Worm (Caenorhabditis elegans): Measurements from ENCODE around the gene nlp-80.

The nlp-80 gene

DNA sequence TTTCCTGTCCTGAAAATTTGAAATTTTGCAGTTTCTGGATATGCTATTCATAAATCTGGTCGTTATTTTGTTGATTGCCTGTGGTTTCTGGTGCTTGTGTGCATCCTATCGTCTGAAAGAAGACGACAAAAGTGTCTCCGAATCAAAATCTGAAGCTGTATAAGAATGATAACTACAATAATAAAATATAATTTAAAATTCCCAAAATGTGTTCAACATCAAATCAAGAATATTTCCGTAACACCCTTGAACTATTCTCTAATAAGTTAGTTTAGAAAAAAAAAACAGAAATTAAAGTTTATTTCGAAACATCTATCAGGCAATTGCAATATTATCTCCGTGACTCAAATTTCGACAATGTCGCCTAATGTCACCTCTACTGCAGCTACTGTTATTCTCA is 24.9 kb downstream of the nlp-80 start, which contains the start of gene C45B11.8:
Gene C45B11.8, plus strand, starts transcription at position 301 of the 400 bp plus-strand sequence.
- TF ChIP-seq zag-1 (tag; optimal IDR thresholded peaks at IDR 0.05) (no peak), skn-1 (tag; optimal IDR thresholded peaks at IDR 0.05) (no peak), nhr-10 (tag; optimal IDR thresholded peaks at IDR 0.05) (no peak), C34F6.9 (tag; optimal IDR thresholded peaks at IDR 0.05) (no peak), R02D3.7 (tag; optimal IDR thresholded peaks at IDR 0.05) (no peak), ceh-82 (tag; optimal IDR thresholded peaks at IDR 0.05) (no peak), lsy-2 (tag; optimal IDR thresholded peaks at IDR 0.05) (no peak), lin-13 (GFP tag; optimal IDR thresholded peaks at IDR 0.05) (no peak), nhr-6 (tag; optimal IDR thresholded peaks at IDR 0.05) (no peak), dmd-4 (tag; optimal IDR thresholded peaks at IDR 0.05) (no peak), elt-3 (tag; optimal IDR thresholded peaks at IDR 0.05) (no peak), F13H6.1 (tag; optimal IDR thresholded peaks at IDR 0.05) (no peak), lin-39 (tag; optimal IDR thresholded peaks at IDR 0.05) (no peak)

- TF ChIP-seq sma-3 (GFP tag; optimal IDR thresholded peaks at IDR 0.05) (no peak), dmd-4 (tag; optimal IDR thresholded peaks at IDR 0.05) (no peak), nhr-11 (tag; optimal IDR thresholded peaks at IDR 0.05) (no peak)
Measured at ce11 chrV:11040020-11040419, 25.4 kb downstream of the nlp-80 start, which contains the start of gene C45B11.9. C45B11.9 (plus strand) TSS chrV:11040320.

DNA sequence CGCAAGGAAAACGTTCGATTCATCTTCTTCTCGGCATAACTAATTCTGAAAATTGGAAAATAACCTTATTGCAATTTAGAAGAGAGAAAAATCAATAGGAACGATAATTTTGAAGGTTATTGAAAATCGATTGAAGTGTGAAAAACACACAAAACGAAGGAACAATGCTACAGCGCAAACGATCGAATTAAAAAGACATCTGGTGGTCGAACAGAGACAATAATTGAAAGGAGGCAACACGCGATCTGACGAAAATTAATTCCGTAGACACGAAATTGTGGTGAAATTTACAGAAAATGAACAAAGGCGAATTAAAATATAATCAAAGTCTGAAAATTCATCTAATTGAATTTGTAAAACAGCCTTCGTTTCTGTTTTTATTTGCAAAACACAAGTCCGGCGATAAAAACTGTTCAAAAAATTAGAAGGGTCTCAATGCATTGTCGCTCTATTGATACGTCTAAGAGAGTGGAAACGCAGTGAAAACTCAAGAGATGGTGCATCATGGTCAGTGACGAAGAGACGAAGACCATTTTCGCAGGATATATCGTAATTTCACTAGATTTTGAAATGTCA is 25.9 kb downstream of the nlp-80 start, which contains the start of gene pak-2:
Gene pak-2, minus strand, starts transcription at position 51 of the 576 bp plus-strand sequence.
- TF ChIP-seq snpc-4 (tag; optimal IDR thresholded peaks at IDR 0.05) (no peak), alr-1 (tag; optimal IDR thresholded peaks at IDR 0.05) (no peak), lin-13 (GFP tag; optimal IDR thresholded peaks at IDR 0.05) (peak; percentile 84), unc-62 (GFP tag; optimal IDR thresholded peaks at IDR 0.05) (no peak), ama-1 (optimal IDR thresholded peaks at IDR 0.05) (no peak), C34F6.9 (tag; optimal IDR thresholded peaks at IDR 0.05) (peak; percentile 93), unc-39 (tag; optimal IDR thresholded peaks at IDR 0.05) (no peak), elt-1 (tag; optimal IDR thresholded peaks at IDR 0.05) (no peak), nhr-11 (tag; optimal IDR thresholded peaks at IDR 0.05) (no peak), sem-4 (tag; optimal IDR thresholded peaks at IDR 0.05) (peak; percentile 45), skn-1 (tag; optimal IDR thresholded peaks at IDR 0.05) (no peak), Y55F3AM.14 (GFP tag; optimal IDR thresholded peaks at IDR 0.05) (peak; percentile 37), elt-3 (tag; optimal IDR thresholded peaks at IDR 0.05) (no peak), blmp-1 (tag; optimal IDR thresholded peaks at IDR 0.05; ENCODE audit: insufficient read depth) (peak; percentile 39), mdl-1 (tag; optimal IDR thresholded peaks at IDR 0.05) (no peak), dmd-4 (tag; optimal IDR thresholded peaks at IDR 0.05) (no peak), gmeb-1 (tag; optimal IDR thresholded peaks at IDR 0.05) (peak; percentile 69), peb-1 (tag; optimal IDR thresholded peaks at IDR 0.05) (no peak), lin-11 (tag; optimal IDR thresholded peaks at IDR 0.05) (no peak), mab-5 (tag; optimal IDR thresholded peaks at IDR 0.05) (no peak), crh-2 (tag; optimal IDR thresholded peaks at IDR 0.05) (peak; percentile 74), ceh-16 (tag; optimal IDR thresholded peaks at IDR 0.05) (no peak), unc-55 (GFP tag; optimal IDR thresholded peaks at IDR 0.05) (peak; percentile 95), ceh-82 (tag; optimal IDR thresholded peaks at IDR 0.05) (no peak), ZK546.5 (tag; optimal IDR thresholded peaks at IDR 0.05) (no peak), ztf-4 (tag; optimal IDR thresholded peaks at IDR 0.05) (no peak), fos-1 (tag; optimal IDR thresholded peaks at IDR 0.05) (peak; percentile 76), ztf-11 (tag; optimal IDR thresholded peaks at IDR 0.05) (no peak), sma-9 (GFP tag; optimal IDR thresholded peaks at IDR 0.05) (peak; percentile 62), sma-9 (tag; optimal IDR thresholded peaks at IDR 0.05) (no peak), egl-27 (tag; optimal IDR thresholded peaks at IDR 0.05) (peak; percentile 55), nhr-12 (tag; optimal IDR thresholded peaks at IDR 0.05) (no peak), nhr-10 (tag; optimal IDR thresholded peaks at IDR 0.05) (no peak), sma-3 (GFP tag; optimal IDR thresholded peaks at IDR 0.05) (peak; percentile 93), nhr-237 (tag; optimal IDR thresholded peaks at IDR 0.05) (no peak), nhr-21 (tag; optimal IDR thresholded peaks at IDR 0.05) (peak; percentile 39), nhr-6 (tag; optimal IDR thresholded peaks at IDR 0.05) (peak; percentile 75), F13H6.1 (tag; optimal IDR thresholded peaks at IDR 0.05) (peak; percentile 81), lin-39 (tag; optimal IDR thresholded peaks at IDR 0.05) (no peak), lsy-2 (tag; optimal IDR thresholded peaks at IDR 0.05) (peak; percentile 38 to 85), nhr-25 (tag; optimal IDR thresholded peaks at IDR 0.05) (peak; percentile 76), nhr-23 (tag; optimal IDR thresholded peaks at IDR 0.05) (no peak), aly-2 (tag; optimal IDR thresholded peaks at IDR 0.05) (no peak), nhr-129 (tag; optimal IDR thresholded peaks at IDR 0.05) (peak; percentile 90), zag-1 (tag; optimal IDR thresholded peaks at IDR 0.05) (peak; percentile 12), nhr-77 (tag; optimal IDR thresholded peaks at IDR 0.05) (no peak)

All from whole organism, L2 larva.